Worm (Caenorhabditis elegans): ENCODE results near the gene F43D2.6.

DNA sequence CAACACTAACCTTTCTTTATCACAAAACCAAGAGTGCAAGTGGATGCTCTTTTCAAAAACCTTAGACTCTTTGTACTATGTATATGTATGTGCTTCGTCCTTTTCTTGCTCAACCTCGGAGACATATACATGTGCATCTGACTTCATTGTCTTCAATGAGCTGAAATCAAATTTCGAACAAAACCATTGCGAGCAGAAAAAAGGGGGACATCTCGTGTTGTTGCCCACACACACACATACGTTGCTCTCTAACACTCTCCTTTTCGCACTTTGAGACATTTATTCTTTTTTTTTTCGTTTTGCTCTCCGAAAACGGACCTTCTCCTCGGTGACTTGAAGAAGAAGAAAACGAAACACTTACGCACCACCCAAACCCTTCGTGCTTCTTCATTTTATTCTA is 14.7 kb downstream of the F43D2.6 start:
- no peak for TF ChIP-seq ztf-26 (tag; optimal IDR thresholded peaks at IDR 0.05)
- no peak for TF ChIP-seq rec-8 (tag; optimal IDR thresholded peaks at IDR 0.05)
- no peak for TF ChIP-seq egl-44 (GFP tag; IDR thresholded peaks at IDR 0.05)
- no peak for TF ChIP-seq C17E4.6 (GFP tag; IDR thresholded peaks at IDR 0.05)

All from whole organism, young adult.